Fruit fly (Drosophila melanogaster) whole organism, embryonic: ENCODE measurements around the gene cwo.

Experiments used
- Abd-B ChIP-seq: fragments of 200-800 bp; sonication (Bioruptor generic); optimal IDR thresholded peaks from 2 replicates; lab custom pipeline; 2018; ENCODE audit warnings: missing biosample characterization, mild to moderate bottlenecking, missing genetic modification characterization, moderate library complexity
- Awh ChIP-seq: fragments of 200-800 bp; sonication (Bioruptor generic); IDR thresholded peaks from 2 replicates; pipeline ENCODE4, ENCODE4 v1.3.6; 2022; ENCODE audit warnings: missing biosample characterization, missing genetic modification characterization
- CG10209 ChIP-seq: fragments of 200-800 bp; sonication (Bioruptor generic); optimal IDR thresholded peaks from 3 replicates; lab custom pipeline; 2017; ENCODE audit warnings: missing biosample characterization, mild to moderate bottlenecking, missing genetic modification characterization, missing genetic modification reagents
- CG11696 ChIP-seq: fragments of 200-800 bp; sonication (Bioruptor generic); IDR thresholded peaks from 2 replicates; pipeline ENCODE4 v1.3.6; 2022; ENCODE audit warnings: missing biosample characterization, missing genetic modification characterization
- CG12299 ChIP-seq: fragments of 200-800 bp; sonication (Bioruptor generic); optimal IDR thresholded peaks from 2 replicates; lab custom pipeline; 2018; ENCODE audit warnings: missing biosample characterization, mild to moderate bottlenecking, missing genetic modification characterization
- CG17802 ChIP-seq: fragments of 200-800 bp; sonication (Bioruptor generic); optimal IDR thresholded peaks from 2 replicates; lab custom pipeline; 2018; ENCODE audit warnings: missing biosample characterization, mild to moderate bottlenecking, missing genetic modification characterization, moderate library complexity
- CG18011 ChIP-seq: fragments of 200-800 bp; sonication (Bioruptor generic); optimal IDR thresholded peaks from 2 replicates; lab custom pipeline; 2017; ENCODE audit warnings: missing biosample characterization, missing genetic modification characterization, mild to moderate bottlenecking, moderate library complexity, missing genotype
- CG18476 ChIP-seq: fragments of 200-800 bp; sonication (Bioruptor generic); optimal IDR thresholded peaks from 2 replicates; lab custom pipeline; 2016; ENCODE audit warnings: missing biosample characterization, mild to moderate bottlenecking, missing genetic modification characterization
- CG18619 ChIP-seq: fragments of 200-800 bp; sonication (Bioruptor generic); optimal IDR thresholded peaks from 3 replicates; lab custom pipeline; 2017; ENCODE audit warnings: missing biosample characterization, mild to moderate bottlenecking, missing genetic modification characterization
- CG2202 ChIP-seq: fragments of 200-800 bp; sonication (Bioruptor generic); optimal IDR thresholded peaks from 2 replicates; lab custom pipeline; 2018; ENCODE audit warnings: missing biosample characterization, mild to moderate bottlenecking, missing genetic modification characterization
- CG3065 ChIP-seq: fragments of 200-800 bp; sonication (Bioruptor generic); optimal IDR thresholded peaks from 2 replicates; lab custom pipeline; 2016; ENCODE audit warnings: missing biosample characterization, missing genetic modification characterization
- CG31388 ChIP-seq: fragments of 200-800 bp; sonication (Bioruptor generic); optimal IDR thresholded peaks from 2 replicates; lab custom pipeline; 2016; ENCODE audit warnings: missing biosample characterization, missing genetic modification characterization
- CG32767 ChIP-seq: fragments of 200-800 bp; sonication (Bioruptor generic); IDR thresholded peaks from 2 replicates; pipeline ENCODE4 v1.3.6; 2022; ENCODE audit warnings: missing biosample characterization, missing genetic modification characterization
- CG3995 ChIP-seq: fragments of 200-800 bp; sonication (Bioruptor generic); optimal IDR thresholded peaks from 3 replicates; lab custom pipeline; 2016; ENCODE audit warnings: missing biosample characterization, missing genetic modification characterization
- CG6791 ChIP-seq: fragments of 200-800 bp; sonication (Bioruptor generic); IDR thresholded peaks from 3 replicates; pipeline ENCODE4 v1.3.6; 2022; ENCODE audit warnings: missing biosample characterization, missing genetic modification characterization; ENCODE audit not compliant: partially characterized antibody
- CG9797 ChIP-seq: fragments of 200-800 bp; sonication (Bioruptor generic); optimal IDR thresholded peaks from 3 replicates; lab custom pipeline; 2018; ENCODE audit warnings: missing biosample characterization, mild to moderate bottlenecking, missing genetic modification characterization
- CoRest ChIP-seq: fragments of 200-800 bp; sonication (Bioruptor generic); optimal IDR thresholded peaks from 3 replicates; lab custom pipeline; 2018; ENCODE audit warnings: missing biosample characterization, mild to moderate bottlenecking, missing genetic modification characterization, moderate library complexity
- D ChIP-seq, 2 experiments: fragments of 200-800 bp in 1 of 2; fragments of >200 bp in 1 of 2; sonication (Bioruptor generic) in 1 of 2; optimal IDR thresholded peaks; 2 replicates in 1 of 2; 3 replicates in 1 of 2; lab custom pipeline; 2017; ENCODE audit warnings: mild to moderate bottlenecking in 1 of 2, missing biosample characterization in 1 of 2, missing genetic modification characterization in 1 of 2, missing genetic modification reagents in 1 of 2
- D19A ChIP-seq: fragments of 200-800 bp; optimal IDR thresholded peaks from 3 replicates; lab custom pipeline; 2019; ENCODE audit warnings: missing biosample characterization, mild to moderate bottlenecking, missing genetic modification characterization, moderate library complexity
- Fer2 ChIP-seq: fragments of 200-800 bp; sonication (Bioruptor generic); optimal IDR thresholded peaks from 2 replicates; lab custom pipeline; 2018; ENCODE audit warnings: missing biosample characterization, mild to moderate bottlenecking, missing genetic modification characterization, moderate library complexity
- Hmr ChIP-seq: fragments of 200-800 bp; sonication (Bioruptor generic); optimal IDR thresholded peaks from 3 replicates; lab custom pipeline; 2017; ENCODE audit warnings: mild to moderate bottlenecking, missing biosample characterization, missing genetic modification reagents, missing genetic modification characterization
- Jarid2 ChIP-seq: fragments of 200-800 bp; sonication (Bioruptor generic); optimal IDR thresholded peaks from 3 replicates; lab custom pipeline; 2017; ENCODE audit warnings: mild to moderate bottlenecking, missing biosample characterization, missing genetic modification reagents, missing genetic modification characterization
- Kr ChIP-seq: fragments of 200-800 bp; sonication (Bioruptor generic); optimal IDR thresholded peaks from 2 replicates; lab custom pipeline; 2017; ENCODE audit warnings: missing biosample characterization, mild to moderate bottlenecking, missing genetic modification characterization
- Lim3 ChIP-seq: fragments of 200-800 bp; sonication (Bioruptor generic); IDR thresholded peaks from 2 replicates; pipeline ENCODE4 v1.3.6; 2022; ENCODE audit warnings: missing biosample characterization, missing genetic modification characterization
- Lpt ChIP-seq: fragments of >200 bp; optimal IDR thresholded peaks from 2 replicates; lab custom pipeline; 2018; ENCODE audit warnings: missing biosample characterization, missing genetic modification characterization
- Mes4 ChIP-seq: fragments of 200-800 bp; sonication (Bioruptor generic); optimal IDR thresholded peaks from 2 replicates; lab custom pipeline; 2016; ENCODE audit warnings: missing biosample characterization, missing genetic modification characterization
- Myb ChIP-seq: fragments of 200-800 bp; sonication (Bioruptor generic); optimal IDR thresholded peaks from 2 replicates; lab custom pipeline; 2016; ENCODE audit warnings: missing biosample characterization, missing genetic modification characterization
- NC2α ChIP-seq: fragments of 200-800 bp; sonication (Bioruptor generic); optimal IDR thresholded peaks from 2 replicates; lab custom pipeline; 2016; ENCODE audit warnings: missing biosample characterization, missing genetic modification characterization
- NK7.1 ChIP-seq: fragments of 200-800 bp; sonication (Bioruptor generic); optimal IDR thresholded peaks from 3 replicates; lab custom pipeline; 2016; ENCODE audit warnings: missing biosample characterization, missing genetic modification characterization
- TFAM ChIP-seq: fragments of 200-800 bp; sonication (Bioruptor generic); optimal IDR thresholded peaks from 2 replicates; lab custom pipeline; 2017; ENCODE audit warnings: missing biosample characterization, missing genetic modification characterization, inconsistent platforms
- Xbp1 ChIP-seq: fragments of 200-800 bp; sonication (Bioruptor generic); optimal IDR thresholded peaks from 3 replicates; lab custom pipeline; 2016; ENCODE audit warnings: missing biosample characterization, mild to moderate bottlenecking, missing genetic modification characterization
- cas ChIP-seq: fragments of 200-800 bp; sonication (Bioruptor generic); IDR thresholded peaks from 2 replicates; pipeline ENCODE4 v1.3.6; 2022; ENCODE audit warnings: missing biosample characterization, missing genetic modification characterization
- croc ChIP-seq: fragments of 200-800 bp; sonication (Bioruptor generic); conservative IDR thresholded peaks from 3 replicates; pipeline ENCODE4 v1.3.6; 2022; ENCODE audit warnings: missing biosample characterization, missing genetic modification characterization
- disco-r ChIP-seq: fragments of 200-800 bp; sonication (Bioruptor generic); optimal IDR thresholded peaks from 2 replicates; lab custom pipeline; 2016; ENCODE audit warnings: missing biosample characterization, missing genetic modification characterization
- dmrt99B ChIP-seq: fragments of 200-800 bp; sonication (Bioruptor generic); optimal IDR thresholded peaks from 2 replicates; lab custom pipeline; 2018; ENCODE audit warnings: missing biosample characterization, mild to moderate bottlenecking, missing genetic modification characterization, moderate library complexity
- eve ChIP-seq, 2 experiments: fragments of >200 bp; optimal IDR thresholded peaks; 2 replicates each; lab custom pipeline; 2017; ENCODE audit warnings: missing biosample characterization in 2 of 2, missing genetic modification characterization in 2 of 2
- ewg ChIP-seq: fragments of 200-800 bp; sonication (Bioruptor generic); optimal IDR thresholded peaks from 3 replicates; lab custom pipeline; 2017; ENCODE audit warnings: mild to moderate bottlenecking, missing biosample characterization, missing genetic modification reagents, missing genetic modification characterization
- eyg ChIP-seq: fragments of 200-800 bp; sonication (Bioruptor generic); optimal IDR thresholded peaks from 3 replicates; lab custom pipeline; 2016; ENCODE audit warnings: missing biosample characterization, missing genetic modification characterization
- hkb ChIP-seq, 2 experiments: fragments of 200-800 bp in 1 of 2; fragments of >200 bp in 1 of 2; sonication (Bioruptor generic) in 1 of 2; IDR thresholded peaks in 1 of 2; optimal IDR thresholded peaks in 1 of 2; 2 replicates each; pipeline versions ENCODE4 v1.3.6 to Lab custom; 2017 to 2022; ENCODE audit warnings: missing biosample characterization in 1 of 2, missing genetic modification characterization in 1 of 2
- lola ChIP-seq, 3 experiments: fragments of >200 bp in 2 of 3; fragments of 200-800 bp in 1 of 3; sonication (Bioruptor generic) in 1 of 3; optimal IDR thresholded peaks; 2 replicates each; lab custom pipeline; 2017 to 2019; ENCODE audit warnings: missing biosample characterization in 3 of 3, missing genetic modification characterization in 3 of 3, mild to moderate bottlenecking in 1 of 3, moderate library complexity in 1 of 3
- sima ChIP-seq: fragments of 200-800 bp; sonication (Bioruptor generic); optimal IDR thresholded peaks from 2 replicates; lab custom pipeline; 2016; ENCODE audit warnings: missing biosample characterization, missing genetic modification characterization
- slbo ChIP-seq: fragments of 200-800 bp; sonication (Bioruptor generic); IDR thresholded peaks from 2 replicates; pipeline ENCODE4 v1.3.6; 2022; ENCODE audit warnings: missing biosample characterization, missing genetic modification characterization
- tll ChIP-seq, 2 experiments: fragments of 200-800 bp in 1 of 2; fragments of >200 bp in 1 of 2; sonication (Bioruptor generic) in 1 of 2; optimal IDR thresholded peaks; 2 replicates each; lab custom pipeline; 2017 to 2019; ENCODE audit warnings: missing biosample characterization in 2 of 2, missing genetic modification characterization in 2 of 2, mild to moderate bottlenecking in 1 of 2, moderate library complexity in 1 of 2
- toy ChIP-seq: fragments of 200-800 bp; sonication (Bioruptor generic); IDR thresholded peaks from 2 replicates; pipeline ENCODE4 v1.3.6; 2022; ENCODE audit warnings: missing biosample characterization, missing genetic modification characterization
- trh ChIP-seq: fragments of 200-800 bp; sonication (Bioruptor generic); optimal IDR thresholded peaks from 2 replicates; lab custom pipeline; 2016; ENCODE audit warnings: missing biosample characterization, missing genetic modification characterization
- vnd ChIP-seq: fragments of 200-800 bp; sonication (Bioruptor generic); IDR thresholded peaks from 3 replicates; pipeline ENCODE4 v1.3.6; 2022; ENCODE audit warnings: missing biosample characterization, missing genetic modification characterization; ENCODE audit not compliant: partially characterized antibody
- wek ChIP-seq: fragments of 200-800 bp; sonication (Bioruptor generic); optimal IDR thresholded peaks from 3 replicates; lab custom pipeline; 2018; ENCODE audit warnings: missing biosample characterization, mild to moderate bottlenecking, missing genetic modification characterization, moderate library complexity
- z ChIP-seq: fragments of 200-800 bp; sonication (Bioruptor generic); IDR thresholded peaks from 3 replicates; pipeline ENCODE4 v1.3.6; 2022; ENCODE audit warnings: missing biosample characterization, missing genetic modification characterization
- zfh2 ChIP-seq: fragments of 200-800 bp; sonication (Bioruptor generic); optimal IDR thresholded peaks from 2 replicates; lab custom pipeline; 2016; ENCODE audit warnings: missing biosample characterization, missing genetic modification characterization

Gene cwo

DNA sequence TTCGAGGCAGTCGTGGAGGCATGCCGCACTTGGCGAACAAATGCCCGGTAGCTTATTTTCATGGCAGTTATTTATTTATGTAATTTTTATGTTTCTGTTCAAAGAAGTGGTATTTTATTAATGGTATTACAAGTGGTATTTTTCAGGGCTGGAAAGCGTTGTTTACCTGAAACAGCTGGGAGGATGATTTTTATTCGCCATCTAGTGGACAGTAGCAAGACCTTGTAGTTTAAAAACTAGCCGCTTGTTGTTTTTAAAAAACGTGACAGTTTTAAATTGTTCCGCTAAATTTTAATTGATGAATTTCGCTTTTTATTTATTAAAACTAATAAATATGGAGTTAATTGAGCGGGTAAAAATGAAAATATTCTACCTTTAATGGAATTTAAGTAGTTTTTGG is 27.9 kb downstream of the cwo start, which contains the start of gene CG6345 (continued):
- TF ChIP-seq CG6791 (GFP tag; lab: Robert Waterston, UW) (no peak), Abd-B (peak; percentile 20), Hmr (peak; percentile 89), Lim3 (GFP tag; lab: Robert Waterston, UW) (no peak), NC2α (GFP tag; lab: Kevin White, UChicago) (peak; percentile 68), CG18619 (GFP tag; lab: Kevin White, UChicago) (peak; percentile 81), CG31388 (peak; percentile 41), CG2202 (tag; lab: Kevin White, UChicago) (peak; percentile 73), vnd (no peak), CG3065 (peak; percentile 61), D19A (tag; lab: Kevin White, UChicago) (peak; percentile 74), Awh (GFP tag; lab: Robert Waterston, UW) (peak; percentile 84), Xbp1 (GFP tag; lab: Kevin White, UChicago) (peak; percentile 91), NK7.1 (GFP tag; lab: Kevin White, UChicago) (peak; percentile 48), CG3995 (peak; percentile 57), eyg (peak; percentile 73), CG18476 (GFP tag; lab: Kevin White, UChicago) (peak; percentile 69), lola (GFP tag; optimal IDR thresholded peaks at IDR 0.05; lab: Kevin White, UChicago) (peak in 1 of 3 experiments; percentile 52), CG12299 (peak; percentile 68), D (optimal IDR thresholded peaks at IDR 0.05; lab: Kevin White, UChicago) (no peak), D (GFP tag; optimal IDR thresholded peaks at IDR 0.05; lab: Kevin White, UChicago) (peak; percentile 85), Jarid2 (GFP tag; lab: Kevin White, UChicago) (peak; percentile 78), CG11696 (GFP tag; lab: Robert Waterston, UW) (peak; percentile 42; the same call in 1 of the 2 replicates), Fer2 (tag; lab: Kevin White, UChicago) (peak; percentile 67), wek (peak; percentile 85), CG32767 (GFP tag; lab: Robert Waterston, UW) (0 out of 2 replicates have a peak, but pooled peaks have one; percentile 24), CG17802 (tag; lab: Kevin White, UChicago) (peak; percentile 79), tll (GFP tag; optimal IDR thresholded peaks at IDR 0.05; lab: Kevin White, UChicago) (peak in 1 of 2 experiments; percentile 63), hkb (optimal IDR thresholded peaks at IDR 0.05; lab: Kevin White, UChicago) (no peak), hkb (GFP tag; IDR thresholded peaks at IDR 0.05; lab: Robert Waterston, UW) (peak; percentile 71), TFAM (peak; percentile 57), Lpt (GFP tag; lab: Kevin White, UChicago) (peak; percentile 94), cas (GFP tag; lab: Robert Waterston, UW) (no peak), dmrt99B (tag; lab: Kevin White, UChicago) (peak; percentile 79), CG18011 (GFP tag; lab: Kevin White, UChicago) (peak; percentile 56), CG9797 (GFP tag; lab: Kevin White, UChicago) (no peak), Mes4 (GFP tag; lab: Kevin White, UChicago) (peak; percentile 85), toy (GFP tag; lab: Robert Waterston, UW) (peak; percentile 18; the same call in 1 of the 2 replicates), trh (GFP tag; lab: Kevin White, UChicago) (peak; percentile 41), CG10209 (peak; percentile 77), zfh2 (GFP tag; lab: Kevin White, UChicago) (peak; percentile 34), eve (GFP tag; optimal IDR thresholded peaks at IDR 0.05; lab: Kevin White, UChicago) (no peak), croc (GFP tag; lab: Robert Waterston, UW) (peak; percentile 47; the same call in 2 of the 3 replicates), sima (GFP tag; lab: Kevin White, UChicago) (peak; percentile 47), Myb (GFP tag; lab: Kevin White, UChicago) (peak; percentile 91), ewg (peak; percentile 77), z (GFP tag; lab: Robert Waterston, UW) (no peak), Kr (GFP tag; lab: Kevin White, UChicago) (peak; percentile 76), disco-r (peak; percentile 77), slbo (GFP tag; lab: Robert Waterston, UW) (peak; percentile 80), CoRest (tag; lab: Kevin White, UChicago) (peak; percentile 76)
